Fruit fly (Drosophila melanogaster): ENCODE results near the gene lin-52.

- TF ChIP-seq ovo (GFP tag; optimal IDR thresholded peaks at IDR 0.05) (no peak), CG1620 (GFP tag; optimal IDR thresholded peaks at IDR 0.05) (no peak), cic (GFP tag; optimal IDR thresholded peaks at IDR 0.05) (no peak)
These were observed 30.5 kb downstream of the lin-52 start for dm6 chrX:5724151-5724699.

Data from whole organism, adult.